Worm (Caenorhabditis elegans) whole organism, mixed stage, embryonic: ENCODE measurements around the gene lag-2.
A peak's percentile ranks its signal among the peaks of the same experiment; 100 is the strongest.

Experiments used
- M03D4.4 ChIP-seq: sonication (generic microtip); optimal IDR thresholded peaks from 2 replicates; lab custom pipeline; 2017; ENCODE audit warnings: mild to moderate bottlenecking, missing genetic modification characterization, missing compliant biosample characterization
- blmp-1 ChIP-seq: fragments of 150-350 bp; optimal IDR thresholded peaks from 2 replicates; lab custom pipeline; 2014; ENCODE audit warnings: missing biosample characterization, missing genetic modification characterization
- ceh-39 ChIP-seq: fragments of 150-350 bp; optimal IDR thresholded peaks from 2 replicates; lab custom pipeline; 2014; ENCODE audit warnings: missing biosample characterization, missing genetic modification characterization
- hlh-1 ChIP-seq: fragments of 150-350 bp; optimal IDR thresholded peaks from 2 replicates; lab custom pipeline; 2014; ENCODE audit warnings: missing biosample characterization, missing genetic modification reagents, missing genetic modification characterization
- lin-13 ChIP-seq: fragments of 150-350 bp; optimal IDR thresholded peaks from 2 replicates; lab custom pipeline; 2014; ENCODE audit warnings: missing biosample characterization, missing genetic modification characterization
- nhr-237 ChIP-seq: fragments of 150-350 bp; optimal IDR thresholded peaks from 2 replicates; lab custom pipeline; 2014; ENCODE audit warnings: missing biosample characterization, missing genetic modification characterization
- nhr-76 ChIP-seq: sonication (generic microtip); optimal IDR thresholded peaks from 2 replicates; lab custom pipeline; 2017; ENCODE audit warnings: missing biosample characterization, missing genetic modification characterization
- pha-4 ChIP-seq: fragments of 150-350 bp; optimal IDR thresholded peaks from 2 replicates; lab custom pipeline; 2018; ENCODE audit warnings: missing biosample characterization, missing genetic modification reagents, missing genetic modification characterization
- snpc-4 ChIP-seq: fragments of 150-350 bp; optimal IDR thresholded peaks from 2 replicates; lab custom pipeline; 2014; ENCODE audit warnings: missing biosample characterization, missing genetic modification characterization
- unc-39 ChIP-seq: fragments of 150-350 bp; optimal IDR thresholded peaks from 2 replicates; lab custom pipeline; 2014; ENCODE audit warnings: missing biosample characterization, missing genetic modification characterization
- ztf-11 ChIP-seq: fragments of 150-350 bp; optimal IDR thresholded peaks from 2 replicates; lab custom pipeline; 2014; ENCODE audit warnings: missing biosample characterization, missing genetic modification characterization

ce11 chrV:3194952-3195450 is 6.9 kb downstream of the lag-2 start, which contains the start of gene Y73C8B.2:
- TF ChIP-seq ztf-11 (tag; lab: Kevin White, UChicago) (no peak), blmp-1 (tag; lab: Kevin White, UChicago) (no peak), snpc-4 (tag; lab: Kevin White, UChicago) (no peak), hlh-1 (tag; lab: Kevin White, UChicago) (no peak), lin-13 (tag; lab: Kevin White, UChicago) (peak; percentile 16), nhr-237 (tag; lab: Kevin White, UChicago) (no peak), unc-39 (tag; lab: Kevin White, UChicago) (no peak), ceh-39 (tag; lab: Kevin White, UChicago) (no peak), nhr-76 (tag; lab: Kevin White, UChicago) (no peak), pha-4 (peak; percentile 6), M03D4.4 (tag; lab: Kevin White, UChicago) (no peak)
